Fruit fly (Drosophila melanogaster) whole organism, embryonic: ENCODE results near the gene CG6966.

Source experiments
- Awh ChIP-seq: fragments of 200-800 bp; sonication (Bioruptor generic); IDR thresholded peaks from 2 replicates; pipeline ENCODE4, ENCODE4 v1.3.6; 2022; ENCODE audit warnings: missing biosample characterization, missing genetic modification characterization
- CG10321 ChIP-seq: fragments of 200-800 bp; sonication (Bioruptor generic); IDR thresholded peaks from 2 replicates; pipeline ENCODE4 v1.3.6; 2022; ENCODE audit warnings: missing biosample characterization, missing genetic modification characterization
- CG10366 ChIP-seq: fragments of 200-800 bp; sonication (Bioruptor generic); IDR thresholded peaks from 2 replicates; pipeline ENCODE4 v1.3.6; 2022; ENCODE audit warnings: missing biosample characterization, missing genetic modification characterization
- CG10543 ChIP-seq: fragments of 200-800 bp; sonication (Bioruptor generic); optimal IDR thresholded peaks from 3 replicates; lab custom pipeline; 2017; ENCODE audit warnings: missing biosample characterization, mild to moderate bottlenecking, missing genetic modification characterization, moderate library complexity
- CG10979 ChIP-seq: fragments of 200-800 bp; sonication (Bioruptor generic); optimal IDR thresholded peaks from 2 replicates; lab custom pipeline; 2018; ENCODE audit warnings: missing biosample characterization, mild to moderate bottlenecking, missing genetic modification characterization, moderate library complexity
- CG13775 ChIP-seq: fragments of 200-800 bp; sonication (Bioruptor generic); optimal IDR thresholded peaks from 3 replicates; lab custom pipeline; 2017; ENCODE audit warnings: missing biosample characterization, mild to moderate bottlenecking, missing genetic modification characterization
- CG15269 ChIP-seq: fragments of 200-800 bp; sonication (Bioruptor generic); optimal IDR thresholded peaks from 2 replicates; lab custom pipeline; 2018; ENCODE audit warnings: missing biosample characterization, mild to moderate bottlenecking, missing genetic modification characterization, moderate library complexity
- CG15479 ChIP-seq: fragments of 200-800 bp; sonication (Bioruptor generic); optimal IDR thresholded peaks from 3 replicates; lab custom pipeline; 2019; ENCODE audit warnings: missing biosample characterization, mild to moderate bottlenecking, missing genetic modification characterization, moderate library complexity
- CG33557 ChIP-seq: fragments of 200-800 bp; sonication (Bioruptor generic); optimal IDR thresholded peaks from 2 replicates; lab custom pipeline; 2019; ENCODE audit warnings: missing biosample characterization, mild to moderate bottlenecking, missing genetic modification characterization, moderate library complexity
- CG3838 ChIP-seq: fragments of 200-800 bp; sonication (Bioruptor generic); optimal IDR thresholded peaks from 3 replicates; lab custom pipeline; 2016; ENCODE audit warnings: missing biosample characterization, missing genetic modification characterization
- CG4282 ChIP-seq: fragments of 200-800 bp; sonication (Bioruptor generic); optimal IDR thresholded peaks from 2 replicates; lab custom pipeline; 2016; ENCODE audit warnings: missing biosample characterization, missing genetic modification characterization
- CG4404 ChIP-seq: fragments of 200-800 bp; sonication (Bioruptor generic); IDR thresholded peaks from 2 replicates; pipeline ENCODE4 v1.3.6; 2022; ENCODE audit warnings: missing biosample characterization, missing genetic modification characterization
- CG6272 ChIP-seq: fragments of 200-800 bp; sonication (Bioruptor generic); IDR thresholded peaks from 2 replicates; pipeline ENCODE4 v1.3.6; 2022; ENCODE audit warnings: missing biosample characterization, missing genetic modification characterization
- CG7839 ChIP-seq: fragments of 200-800 bp; sonication (Bioruptor generic); optimal IDR thresholded peaks from 3 replicates; lab custom pipeline; 2018; ENCODE audit warnings: missing biosample characterization, mild to moderate bottlenecking, missing genetic modification characterization, moderate library complexity
- CG8290 ChIP-seq, 3 experiments: fragments of 200-800 bp; sonication (Bioruptor generic); optimal IDR thresholded peaks; 2 replicates each; lab custom pipeline; 2016 to 2019; ENCODE audit warnings: missing biosample characterization in 3 of 3, missing genetic modification characterization in 3 of 3, mild to moderate bottlenecking in 2 of 3, moderate library complexity in 1 of 3
- Chrac-16 ChIP-seq: fragments of 200-800 bp; sonication (Bioruptor generic); optimal IDR thresholded peaks from 3 replicates; lab custom pipeline; 2016; ENCODE audit warnings: missing biosample characterization, missing genetic modification characterization
- CoRest ChIP-seq: fragments of 200-800 bp; sonication (Bioruptor generic); optimal IDR thresholded peaks from 3 replicates; lab custom pipeline; 2018; ENCODE audit warnings: missing biosample characterization, mild to moderate bottlenecking, missing genetic modification characterization, moderate library complexity
- Dek ChIP-seq: fragments of 200-800 bp; sonication (Bioruptor generic); optimal IDR thresholded peaks from 3 replicates; lab custom pipeline; 2019; ENCODE audit warnings: missing biosample characterization, mild to moderate bottlenecking, missing genetic modification characterization, moderate library complexity
- GATAe ChIP-seq: fragments of 200-800 bp; sonication (Bioruptor generic); conservative IDR thresholded peaks from 2 replicates; pipeline ENCODE4 v1.3.6; 2022; ENCODE audit warnings: missing biosample characterization, missing genetic modification characterization
- HLH54F ChIP-seq: fragments of 200-800 bp; sonication (Bioruptor generic); optimal IDR thresholded peaks from 3 replicates; lab custom pipeline; 2016; ENCODE audit warnings: missing biosample characterization, missing genetic modification characterization
- Hand ChIP-seq: fragments of 200-800 bp; sonication (Bioruptor generic); optimal IDR thresholded peaks from 2 replicates; lab custom pipeline; 2017; ENCODE audit warnings: mild to moderate bottlenecking, missing biosample characterization, missing genetic modification reagents, missing genetic modification characterization
- Max ChIP-seq: fragments of 200-800 bp; sonication (Bioruptor generic); optimal IDR thresholded peaks from 2 replicates; lab custom pipeline; 2016; ENCODE audit warnings: missing biosample characterization, mild to moderate bottlenecking, missing genetic modification characterization
- Opbp ChIP-seq: fragments of 200-800 bp; sonication (Bioruptor generic); IDR thresholded peaks from 3 replicates; pipeline ENCODE4 v1.3.6; 2022; ENCODE audit warnings: missing biosample characterization, missing genetic modification characterization; ENCODE audit not compliant: partially characterized antibody
- Tbp ChIP-seq: fragments of >200 bp; optimal IDR thresholded peaks from 2 replicates; lab custom pipeline; 2018; ENCODE audit warnings: missing biosample characterization, missing genetic modification characterization
- Trl ChIP-seq, 3 experiments: fragments of >200 bp in 2 of 3; fragments of 200-800 bp in 1 of 3; sonication (Bioruptor generic) in 1 of 3; optimal IDR thresholded peaks; 2 replicates in 1 of 3; 3 replicates in 2 of 3; lab custom pipeline; 2016 to 2017; ENCODE audit warnings: missing biosample characterization in 1 of 3, missing genetic modification characterization in 1 of 3
- abd-A ChIP-seq: fragments of 200-800 bp; sonication (Bioruptor generic); optimal IDR thresholded peaks from 3 replicates; lab custom pipeline; 2019; ENCODE audit warnings: missing biosample characterization, mild to moderate bottlenecking, missing genetic modification characterization, moderate library complexity
- amos ChIP-seq: fragments of 200-800 bp; sonication (Bioruptor generic); IDR thresholded peaks from 2 replicates; pipeline ENCODE4 v1.3.6; 2022; ENCODE audit warnings: missing biosample characterization, missing genetic modification characterization; ENCODE audit not compliant: partially characterized antibody
- ara ChIP-seq: fragments of 200-800 bp; sonication (Bioruptor generic); IDR thresholded peaks from 2 replicates; pipeline ENCODE4 v1.3.6; 2022; ENCODE audit warnings: missing biosample characterization, missing genetic modification characterization
- ato ChIP-seq: fragments of 200-800 bp; sonication (Bioruptor generic); IDR thresholded peaks from 2 replicates; pipeline ENCODE4 v1.3.6; 2022; ENCODE audit warnings: missing biosample characterization, missing genetic modification characterization; ENCODE audit not compliant: partially characterized antibody
- bowl ChIP-seq: fragments of 200-800 bp; sonication (Bioruptor generic); IDR thresholded peaks from 2 replicates; pipeline ENCODE4 v1.3.6; 2022; ENCODE audit warnings: missing biosample characterization, missing genetic modification characterization
- bsh ChIP-seq, 2 experiments: fragments of 200-800 bp; sonication (Bioruptor generic); optimal IDR thresholded peaks; 2 replicates each; lab custom pipeline; 2017 to 2018; ENCODE audit warnings: mild to moderate bottlenecking in 2 of 2, missing biosample characterization in 2 of 2, missing genetic modification characterization in 2 of 2, moderate library complexity in 1 of 2
- crol ChIP-seq: fragments of 200-800 bp; sonication (Bioruptor generic); IDR thresholded peaks from 2 replicates; pipeline ENCODE4 v1.3.6; 2022; ENCODE audit warnings: missing biosample characterization, missing genetic modification characterization
- dimm ChIP-seq: fragments of 200-800 bp; sonication (Bioruptor generic); IDR thresholded peaks from 2 replicates; pipeline ENCODE4 v1.3.6; 2022; ENCODE audit warnings: missing biosample characterization, missing genetic modification characterization
- dpn ChIP-seq, 2 experiments: fragments of 200-800 bp; sonication (Bioruptor generic); optimal IDR thresholded peaks; 3 replicates each; lab custom pipeline; 2016; ENCODE audit warnings: missing biosample characterization in 2 of 2, missing genetic modification characterization in 2 of 2
- eve ChIP-seq, 2 experiments: fragments of >200 bp; optimal IDR thresholded peaks; 2 replicates each; lab custom pipeline; 2017; ENCODE audit warnings: missing biosample characterization in 2 of 2, missing genetic modification characterization in 2 of 2
- gem ChIP-seq: fragments of 200-800 bp; sonication (Bioruptor generic); optimal IDR thresholded peaks from 2 replicates; lab custom pipeline; 2019; ENCODE audit warnings: missing biosample characterization, mild to moderate bottlenecking, missing genetic modification characterization, moderate library complexity
- insv ChIP-seq, 2 experiments: fragments of 200-800 bp; sonication (Bioruptor generic); optimal IDR thresholded peaks; 3 replicates each; lab custom pipeline; 2016 to 2018; ENCODE audit warnings: missing biosample characterization in 2 of 2, missing genetic modification characterization in 2 of 2
- mam ChIP-seq: fragments of 200-800 bp; sonication (Bioruptor generic); optimal IDR thresholded peaks from 3 replicates; lab custom pipeline; 2016; ENCODE audit warnings: missing biosample characterization, missing genetic modification characterization
- mirr ChIP-seq: fragments of 200-800 bp; sonication (Bioruptor generic); optimal IDR thresholded peaks from 3 replicates; lab custom pipeline; 2018; ENCODE audit warnings: missing biosample characterization, mild to moderate bottlenecking, missing genetic modification characterization
- peb ChIP-seq: fragments of 200-800 bp; sonication (Bioruptor generic); IDR thresholded peaks from 2 replicates; pipeline ENCODE4 v1.3.6; 2022; ENCODE audit warnings: missing biosample characterization, missing genetic modification characterization
- pzg ChIP-seq: fragments of 200-800 bp; sonication (Bioruptor generic); optimal IDR thresholded peaks from 3 replicates; lab custom pipeline; 2018; ENCODE audit warnings: missing biosample characterization, mild to moderate bottlenecking, missing genetic modification characterization, moderate library complexity
- ro ChIP-seq: fragments of 200-800 bp; sonication (Bioruptor generic); IDR thresholded peaks from 2 replicates; pipeline ENCODE4 v1.3.6; 2022; ENCODE audit warnings: missing biosample characterization, missing genetic modification characterization
- sd ChIP-seq: fragments of 200-800 bp; sonication (Bioruptor generic); optimal IDR thresholded peaks from 3 replicates; lab custom pipeline; 2018; ENCODE audit warnings: missing biosample characterization, mild to moderate bottlenecking, missing genetic modification characterization, moderate library complexity
- sens ChIP-seq: fragments of 200-800 bp; sonication (Bioruptor generic); peaks from one replicate; lab custom pipeline; 2016; ENCODE audit warnings: missing biosample characterization, missing genetic modification characterization
- sug ChIP-seq: fragments of 200-800 bp; optimal IDR thresholded peaks from 2 replicates; lab custom pipeline; 2019; ENCODE audit warnings: missing biosample characterization, mild to moderate bottlenecking, missing genetic modification characterization, moderate library complexity
- ttk ChIP-seq: fragments of 200-800 bp; sonication (Bioruptor generic); IDR thresholded peaks from 2 replicates; pipeline ENCODE4 v2.1.2; 2022; ENCODE audit warnings: missing biosample characterization, missing genetic modification characterization
- wek ChIP-seq: fragments of 200-800 bp; sonication (Bioruptor generic); optimal IDR thresholded peaks from 3 replicates; lab custom pipeline; 2018; ENCODE audit warnings: missing biosample characterization, mild to moderate bottlenecking, missing genetic modification characterization, moderate library complexity

Gene CG6966

DNA sequence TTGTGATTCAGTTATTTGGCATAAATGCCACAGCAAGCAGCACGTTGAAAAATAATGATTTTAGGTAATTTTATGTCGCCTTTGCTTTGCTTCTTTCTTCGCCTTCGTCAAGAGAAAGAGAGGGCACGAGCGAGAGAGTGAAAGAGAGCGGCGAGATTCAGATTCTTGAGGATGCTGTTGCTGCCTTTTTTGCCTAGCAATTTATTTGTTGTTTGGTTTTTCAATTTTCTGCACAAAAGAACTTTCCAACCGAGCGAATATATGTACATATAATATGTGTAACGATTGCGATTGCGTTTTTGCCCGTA is 548 bp downstream of the CG6966 start:
- no peak for TF ChIP-seq CG4282 (GFP tag; lab: Kevin White, UChicago)
- TF ChIP-seq Awh (GFP tag; lab: Robert Waterston, UW): no peak
- peak; percentile 58 to 74 for TF ChIP-seq Trl (optimal IDR thresholded peaks at IDR 0.05; lab: Kevin White, UChicago)
- TF ChIP-seq Trl (GFP tag; optimal IDR thresholded peaks at IDR 0.05; lab: Kevin White, UChicago): no peak
- TF ChIP-seq sens (GFP tag; lab: Kevin White, UChicago): peak; percentile 82
- TF ChIP-seq insv (GFP tag; optimal IDR thresholded peaks at IDR 0.05; lab: Kevin White, UChicago): peak in 1 of 2 experiments; percentile 70

- TF ChIP-seq wek (GFP tag; lab: Kevin White, UChicago): no peak
- TF ChIP-seq CG15479 (GFP tag; lab: Kevin White, UChicago): no peak
- TF ChIP-seq dimm (GFP tag; lab: Robert Waterston, UW): no peak
- peak; percentile 31 for TF ChIP-seq CG15269 (tag; lab: Kevin White, UChicago)
- peak; percentile 25 for TF ChIP-seq CoRest (tag; lab: Kevin White, UChicago)
- TF ChIP-seq Chrac-16 (GFP tag; lab: Kevin White, UChicago): no peak
- TF ChIP-seq CG7839: peak; percentile 10
- TF ChIP-seq Opbp (GFP tag; lab: Robert Waterston, UW): no peak
- TF ChIP-seq CG8290 (GFP tag; optimal IDR thresholded peaks at IDR 0.05; lab: Kevin White, UChicago): no peak
- peak in 1 of 2 experiments; percentile 21 for TF ChIP-seq CG8290 (tag; optimal IDR thresholded peaks at IDR 0.05; lab: Kevin White, UChicago)
- TF ChIP-seq eve (GFP tag; optimal IDR thresholded peaks at IDR 0.05; lab: Kevin White, UChicago): no peak
- TF ChIP-seq Max (GFP tag; lab: Kevin White, UChicago): no peak
- no peak for TF ChIP-seq CG6272 (GFP tag; lab: Robert Waterston, UW)
- no peak for TF ChIP-seq CG4404 (GFP tag; lab: Robert Waterston, UW)
- no peak for TF ChIP-seq peb (GFP tag; lab: Robert Waterston, UW)
- TF ChIP-seq ttk (GFP tag; lab: Robert Waterston, UW): no peak
- peak; percentile 84 for TF ChIP-seq Tbp
- no peak for TF ChIP-seq CG10979 (tag; lab: Kevin White, UChicago)
- no peak for TF ChIP-seq ato
- TF ChIP-seq CG10366 (GFP tag; lab: Robert Waterston, UW): no peak
- no peak for TF ChIP-seq crol
- TF ChIP-seq bowl (GFP tag; lab: Robert Waterston, UW): no peak
- TF ChIP-seq abd-A (tag; lab: Kevin White, UChicago): no peak
- peak; percentile 31 for TF ChIP-seq gem (tag; lab: Kevin White, UChicago)
- TF ChIP-seq CG33557 (GFP tag; lab: Kevin White, UChicago): peak; percentile 15
- peak; percentile 46 for TF ChIP-seq CG10543 (GFP tag; lab: Kevin White, UChicago)
- TF ChIP-seq ro (GFP tag; lab: Robert Waterston, UW): no peak
- no peak for TF ChIP-seq bsh (GFP tag; optimal IDR thresholded peaks at IDR 0.05; lab: Kevin White, UChicago)
- TF ChIP-seq Dek (tag; lab: Kevin White, UChicago): no peak
- no peak for TF ChIP-seq ara (GFP tag; lab: Robert Waterston, UW)
- TF ChIP-seq CG3838: no peak
- TF ChIP-seq sug (tag; lab: Kevin White, UChicago): peak; percentile 46
- peak; percentile 1 for TF ChIP-seq mirr (GFP tag; lab: Kevin White, UChicago)
- TF ChIP-seq amos (GFP tag; lab: Robert Waterston, UW): no peak
- TF ChIP-seq sd: peak; percentile 45
- no peak for TF ChIP-seq GATAe (GFP tag; lab: Robert Waterston, UW)
- TF ChIP-seq CG13775: peak; percentile 35
- TF ChIP-seq dpn (GFP tag; optimal IDR thresholded peaks at IDR 0.05; lab: Kevin White, UChicago): no peak
- TF ChIP-seq mam (GFP tag; lab: Kevin White, UChicago): peak; percentile 4
- TF ChIP-seq pzg (GFP tag; lab: Kevin White, UChicago): no peak
- no peak for TF ChIP-seq HLH54F (GFP tag; lab: Kevin White, UChicago)
- TF ChIP-seq CG10321 (GFP tag; lab: Robert Waterston, UW): no peak
- TF ChIP-seq Trl (optimal IDR thresholded peaks at IDR 0.05; lab: Kevin White, UChicago): peak in 1 of 2 experiments; percentile 30
- TF ChIP-seq Trl (GFP tag; optimal IDR thresholded peaks at IDR 0.05; lab: Kevin White, UChicago): no peak
- no peak for TF ChIP-seq Hand (GFP tag; lab: Kevin White, UChicago)
Observed at dm6 chr3R:15094218-15094928, 1.1 kb downstream of the CG6966 start.
